Worm (Caenorhabditis elegans): Measurements from ENCODE around the gene kvs-1.

Gene kvs-1

ce11 chrX:7652308-7652707 is 54.6 kb downstream of the kvs-1 start:
- no peak for TF ChIP-seq med-1 (GFP tag; optimal IDR thresholded peaks at IDR 0.05; ENCODE audit: insufficient read depth)
- no peak for TF ChIP-seq tab-1 (GFP tag; IDR thresholded peaks at IDR 0.05)
- no peak for TF ChIP-seq klf-2 (GFP tag; conservative IDR thresholded peaks at IDR 0.05)
- TF ChIP-seq ref-1 (GFP tag; conservative IDR thresholded peaks at IDR 0.05): no peak
- TF ChIP-seq T22C8.4 (GFP tag; IDR thresholded peaks at IDR 0.05): no peak
- TF ChIP-seq ztf-23 (GFP tag; IDR thresholded peaks at IDR 0.05): no peak
- no peak for TF ChIP-seq cog-1 (tag; optimal IDR thresholded peaks at IDR 0.05)
- TF ChIP-seq flt-1 (GFP tag; IDR thresholded peaks at IDR 0.05): no peak
- TF ChIP-seq ztf-29 (GFP tag; IDR thresholded peaks at IDR 0.05): no peak

ce11 chrX:7651219-7651958 is 55.5 kb downstream of the kvs-1 start:
- no peak for TF ChIP-seq klf-2 (GFP tag; conservative IDR thresholded peaks at IDR 0.05)
- TF ChIP-seq tab-1 (GFP tag; IDR thresholded peaks at IDR 0.05): 0 out of 2 replicates have a peak, but pooled peaks have one; percentile 31
- TF ChIP-seq cog-1 (tag; optimal IDR thresholded peaks at IDR 0.05): peak; percentile 9

DNA sequence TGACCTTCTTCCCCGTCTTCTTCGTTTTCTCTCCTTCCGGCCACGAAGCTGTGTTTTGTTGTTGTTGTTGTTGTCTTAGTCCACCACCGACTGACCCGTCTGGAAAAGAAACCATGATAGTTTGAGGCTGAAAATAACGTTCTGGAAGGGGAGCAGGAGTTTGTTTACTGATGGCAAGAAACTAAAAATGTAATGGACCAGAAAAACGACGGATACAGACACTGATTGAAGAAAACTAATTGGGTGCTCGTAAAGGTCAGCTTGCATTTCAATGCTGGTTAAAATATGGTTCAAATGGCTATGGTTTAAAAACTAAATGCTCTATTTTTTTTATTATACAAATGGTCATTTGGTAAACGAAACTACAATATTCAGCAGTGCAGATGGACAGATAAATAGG is 61.6 kb downstream of the kvs-1 start, which contains the start of gene F26A10.2:
Gene F26A10.2 (minus strand): TSS at position 101 of the 400 bp plus-strand sequence.
- no peak for TF ChIP-seq klf-2 (GFP tag; conservative IDR thresholded peaks at IDR 0.05)
- TF ChIP-seq tab-1 (GFP tag; IDR thresholded peaks at IDR 0.05): no peak
- TF ChIP-seq cog-1 (tag; optimal IDR thresholded peaks at IDR 0.05): no peak
- no peak for TF ChIP-seq med-1 (GFP tag; optimal IDR thresholded peaks at IDR 0.05; ENCODE audit: insufficient read depth)
- TF ChIP-seq flt-1 (GFP tag; IDR thresholded peaks at IDR 0.05): no peak
- TF ChIP-seq ztf-29 (GFP tag; IDR thresholded peaks at IDR 0.05): no peak
- no peak for TF ChIP-seq T22C8.4 (GFP tag; IDR thresholded peaks at IDR 0.05)
- no peak for TF ChIP-seq ztf-23 (GFP tag; IDR thresholded peaks at IDR 0.05)
- no peak for TF ChIP-seq ref-1 (GFP tag; conservative IDR thresholded peaks at IDR 0.05)

ce11 chrX:7640811-7641210 is 66.1 kb downstream of the kvs-1 start:
- TF ChIP-seq ztf-23 (GFP tag; IDR thresholded peaks at IDR 0.05): no peak
- TF ChIP-seq flt-1 (GFP tag; IDR thresholded peaks at IDR 0.05): no peak
- no peak for TF ChIP-seq T22C8.4 (GFP tag; IDR thresholded peaks at IDR 0.05)
- TF ChIP-seq med-1 (GFP tag; optimal IDR thresholded peaks at IDR 0.05; ENCODE audit: insufficient read depth): no peak
- no peak for TF ChIP-seq ztf-29 (GFP tag; IDR thresholded peaks at IDR 0.05)
- TF ChIP-seq klf-2 (GFP tag; conservative IDR thresholded peaks at IDR 0.05): no peak
- no peak for TF ChIP-seq cog-1 (tag; optimal IDR thresholded peaks at IDR 0.05)
- no peak for TF ChIP-seq ref-1 (GFP tag; conservative IDR thresholded peaks at IDR 0.05)
- TF ChIP-seq tab-1 (GFP tag; IDR thresholded peaks at IDR 0.05): no peak

Data from whole organism, midembryonic.